Fruit fly (Drosophila melanogaster): Measurements from ENCODE around the gene Or85c.

The Or85c gene

dm6 chr3R:8512922-8513321, at the start of gene Or85c:
Gene Or85c (minus strand): TSS chr3R:8513022.
- no peak for TF ChIP-seq HLH106 (tag; optimal IDR thresholded peaks at IDR 0.05)
- TF ChIP-seq Dfd (GFP tag; optimal IDR thresholded peaks at IDR 0.05), result no peak
- no peak for TF ChIP-seq Hr83 (GFP tag; optimal IDR thresholded peaks at IDR 0.05; ENCODE audit: poor library complexity, severe bottlenecking)
- TF ChIP-seq Hnf4 (GFP tag; optimal IDR thresholded peaks at IDR 0.05), result no peak
- no peak for TF ChIP-seq CG9705 (GFP tag; optimal IDR thresholded peaks at IDR 0.05)
- TF ChIP-seq Myc (optimal IDR thresholded peaks at IDR 0.05), result no peak
- no peak for TF ChIP-seq usp (GFP tag; optimal IDR thresholded peaks at IDR 0.05)
- TF ChIP-seq foxo (GFP tag; optimal IDR thresholded peaks at IDR 0.05), result no peak
- TF ChIP-seq woc (GFP tag; optimal IDR thresholded peaks at IDR 0.05), result no peak
- no peak for TF ChIP-seq dmrt93B (GFP tag; optimal IDR thresholded peaks at IDR 0.05)
- TF ChIP-seq Sp1 (GFP tag; optimal IDR thresholded peaks at IDR 0.05), result no peak
- TF ChIP-seq psq (GFP tag; optimal IDR thresholded peaks at IDR 0.05), result no peak
- TF ChIP-seq dl (GFP tag; optimal IDR thresholded peaks at IDR 0.05; ENCODE audit: insufficient read depth in 1 of 2, partially characterized antibody in 2 of 2), result no peak

dm6 chr3R:8562484-8562886, 49.7 kb upstream of the Or85c start, which contains the start of the genes mRpS18A and CG31460:
Gene mRpS18A (minus strand): TSS chr3R:8562593.
Gene CG31460 (plus strand): TSS chr3R:8562673.
- peak; percentile 13 for TF ChIP-seq h (GFP tag; optimal IDR thresholded peaks at IDR 0.05)
- TF ChIP-seq rgr (GFP tag; optimal IDR thresholded peaks at IDR 0.05), result no peak
- TF ChIP-seq foxo (GFP tag; optimal IDR thresholded peaks at IDR 0.05), result peak in 1 of 2 experiments; percentile 20
- no peak for TF ChIP-seq jim (GFP tag; optimal IDR thresholded peaks at IDR 0.05)
- peak; percentile 9 for TF ChIP-seq ey (GFP tag; optimal IDR thresholded peaks at IDR 0.05)
- TF ChIP-seq Jra (GFP tag; optimal IDR thresholded peaks at IDR 0.05), result peak; percentile 7
- TF ChIP-seq fru (GFP tag; optimal IDR thresholded peaks at IDR 0.05), result peak; percentile 89

- no peak for TF ChIP-seq dmrt93B (GFP tag; optimal IDR thresholded peaks at IDR 0.05)
- TF ChIP-seq Vsx2 (GFP tag; optimal IDR thresholded peaks at IDR 0.05; ENCODE audit: partially characterized antibody), result no peak
- no peak for TF ChIP-seq OdsH (GFP tag; optimal IDR thresholded peaks at IDR 0.05)
- no peak for TF ChIP-seq Dif (GFP tag; optimal IDR thresholded peaks at IDR 0.05; ENCODE audit: partially characterized antibody)
- no peak for TF ChIP-seq CG32264 (GFP tag; optimal IDR thresholded peaks at IDR 0.05)
- TF ChIP-seq N (GFP tag; optimal IDR thresholded peaks at IDR 0.05), result no peak
- no peak for TF ChIP-seq Mio (GFP tag; optimal IDR thresholded peaks at IDR 0.05)
- no peak for TF ChIP-seq psq (GFP tag; optimal IDR thresholded peaks at IDR 0.05)
These were observed 48.7 kb upstream of the Or85c start, which contains the start of gene pch2 for dm6 chr3R:8561522-8561921. Gene pch2 (minus strand): TSS chr3R:8561764.

dm6 chr3R:8552308-8552707, 39.5 kb upstream of the Or85c start, which contains the start of gene Or85d:
Gene Or85d (plus strand): TSS chr3R:8552608.
- TF ChIP-seq Abd-B (GFP tag; optimal IDR thresholded peaks at IDR 0.05) (no peak), sv (GFP tag; optimal IDR thresholded peaks at IDR 0.05) (no peak), ey (GFP tag; optimal IDR thresholded peaks at IDR 0.05) (no peak), h (GFP tag; optimal IDR thresholded peaks at IDR 0.05) (no peak), Rel (GFP tag; optimal IDR thresholded peaks at IDR 0.05) (no peak), Rel (tag; optimal IDR thresholded peaks at IDR 0.05) (no peak), OdsH (GFP tag; optimal IDR thresholded peaks at IDR 0.05) (no peak), Vsx2 (GFP tag; optimal IDR thresholded peaks at IDR 0.05; ENCODE audit: partially characterized antibody) (no peak), N (GFP tag; optimal IDR thresholded peaks at IDR 0.05) (no peak), foxo (GFP tag; optimal IDR thresholded peaks at IDR 0.05) (no peak), dl (GFP tag; optimal IDR thresholded peaks at IDR 0.05; ENCODE audit: insufficient read depth in 1 of 2, partially characterized antibody in 2 of 2) (no peak), dmrt93B (GFP tag; optimal IDR thresholded peaks at IDR 0.05) (no peak), Mio (GFP tag; optimal IDR thresholded peaks at IDR 0.05) (no peak), Sp1 (GFP tag; optimal IDR thresholded peaks at IDR 0.05) (no peak), GATAd (GFP tag; optimal IDR thresholded peaks at IDR 0.05) (no peak)

dm6 chr3R:8545915-8546314, 33.1 kb upstream of the Or85c start:
- no peak for TF ChIP-seq Dfd (GFP tag; optimal IDR thresholded peaks at IDR 0.05)
- no peak for TF ChIP-seq sage (GFP tag; optimal IDR thresholded peaks at IDR 0.05)
- TF ChIP-seq Dif (GFP tag; optimal IDR thresholded peaks at IDR 0.05; ENCODE audit: partially characterized antibody), result no peak
- TF ChIP-seq dmrt93B (GFP tag; optimal IDR thresholded peaks at IDR 0.05), result no peak
- TF ChIP-seq usp (GFP tag; optimal IDR thresholded peaks at IDR 0.05), result no peak
- no peak for TF ChIP-seq rgr (GFP tag; optimal IDR thresholded peaks at IDR 0.05)
- TF ChIP-seq jim (GFP tag; optimal IDR thresholded peaks at IDR 0.05), result no peak
- no peak for TF ChIP-seq Jra (GFP tag; optimal IDR thresholded peaks at IDR 0.05)
- no peak for TF ChIP-seq dsf (GFP tag; optimal IDR thresholded peaks at IDR 0.05; ENCODE audit: borderline replicate concordance)
- no peak for TF ChIP-seq CG32264 (GFP tag; optimal IDR thresholded peaks at IDR 0.05)
- TF ChIP-seq br (GFP tag; optimal IDR thresholded peaks at IDR 0.05), result no peak
- no peak for TF ChIP-seq CG9705 (GFP tag; optimal IDR thresholded peaks at IDR 0.05)
- no peak for TF ChIP-seq foxo (GFP tag; optimal IDR thresholded peaks at IDR 0.05)
- no peak for TF ChIP-seq Vsx2 (GFP tag; optimal IDR thresholded peaks at IDR 0.05; ENCODE audit: partially characterized antibody)
- no peak for TF ChIP-seq fru (GFP tag; optimal IDR thresholded peaks at IDR 0.05)
